Fruit fly (Drosophila melanogaster) whole organism, larva: ENCODE data around the gene CG10616.

Experiments
- noc ChIP-seq: fragments of 200-800 bp; sonication (Bioruptor generic); optimal IDR thresholded peaks from 3 replicates; lab custom pipeline; 2019; ENCODE audit warnings: missing biosample characterization, mild to moderate bottlenecking, missing genetic modification characterization, moderate library complexity

Gene CG10616

DNA sequence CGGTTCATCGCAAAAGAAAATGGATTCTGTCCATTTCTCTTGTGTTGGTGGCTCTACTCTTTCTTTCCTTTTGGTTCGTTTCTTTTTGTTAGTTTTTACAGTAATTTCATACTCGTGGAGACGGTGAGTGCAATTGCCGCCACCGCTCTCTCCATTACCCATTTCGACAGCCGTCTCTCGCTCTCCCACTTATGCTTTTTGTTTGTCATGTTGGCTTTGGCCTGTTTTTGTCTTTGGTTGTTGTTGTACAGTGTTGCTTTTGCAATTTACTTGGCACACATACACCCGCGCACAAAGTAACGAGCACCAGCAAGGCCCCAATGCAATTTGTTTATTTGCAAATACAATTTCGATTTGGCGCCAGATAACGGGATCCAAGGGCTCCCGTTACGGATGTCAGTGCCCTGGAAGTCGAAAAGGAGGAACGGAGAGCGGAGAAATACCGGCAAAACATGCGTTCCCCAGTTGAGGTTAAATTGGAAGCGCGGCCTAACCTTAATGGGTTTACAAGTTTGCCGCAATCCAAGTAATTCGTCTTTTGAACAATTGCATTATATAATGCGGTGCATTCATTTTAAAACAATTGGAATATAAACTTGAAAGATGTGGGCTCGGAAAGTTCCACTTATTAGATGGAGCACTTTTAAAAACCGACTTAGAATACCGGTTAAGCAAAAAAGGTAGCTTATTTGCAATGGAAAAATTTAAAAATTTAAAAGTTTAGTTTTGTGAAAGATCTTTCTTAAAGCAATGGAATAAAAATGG, 44.3 kb downstream of the CG10616 start:
- TF ChIP-seq noc: no peak

DNA sequence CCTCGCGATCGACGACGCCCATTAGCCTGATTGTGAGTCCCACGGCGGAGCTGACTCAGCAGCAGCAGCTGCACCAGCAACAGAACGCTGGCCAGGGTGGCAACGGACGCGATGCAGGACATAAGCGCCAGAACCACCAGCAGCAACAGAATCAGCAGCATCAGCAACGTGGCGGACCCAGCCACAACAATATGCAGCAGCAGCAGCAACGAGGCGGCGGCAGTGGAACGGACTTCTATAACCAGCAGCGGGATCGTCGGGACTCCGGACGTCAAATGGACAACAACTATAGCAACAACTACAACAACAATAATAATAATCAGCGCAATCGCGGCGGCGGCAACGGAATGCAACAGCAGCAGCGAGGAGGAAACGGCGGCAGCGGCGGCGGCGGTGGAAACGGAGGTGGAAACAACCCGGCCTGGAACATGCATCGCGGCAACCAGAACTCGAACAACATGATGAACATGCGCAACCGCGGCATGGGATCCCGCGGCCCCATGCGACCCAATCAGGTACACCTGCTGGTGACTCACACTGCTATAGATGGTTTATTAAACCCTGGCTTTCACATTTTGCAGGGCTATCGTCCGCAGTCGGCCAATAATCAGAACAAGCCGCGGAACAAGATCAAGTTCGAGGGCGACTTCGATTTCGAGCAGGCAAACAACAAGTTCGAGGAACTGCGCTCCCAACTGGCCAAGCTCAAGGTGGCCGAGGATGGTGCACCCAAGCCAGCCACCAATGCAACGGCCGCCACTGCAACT, 46.1 kb downstream of the CG10616 start:
- TF ChIP-seq noc: no peak

DNA sequence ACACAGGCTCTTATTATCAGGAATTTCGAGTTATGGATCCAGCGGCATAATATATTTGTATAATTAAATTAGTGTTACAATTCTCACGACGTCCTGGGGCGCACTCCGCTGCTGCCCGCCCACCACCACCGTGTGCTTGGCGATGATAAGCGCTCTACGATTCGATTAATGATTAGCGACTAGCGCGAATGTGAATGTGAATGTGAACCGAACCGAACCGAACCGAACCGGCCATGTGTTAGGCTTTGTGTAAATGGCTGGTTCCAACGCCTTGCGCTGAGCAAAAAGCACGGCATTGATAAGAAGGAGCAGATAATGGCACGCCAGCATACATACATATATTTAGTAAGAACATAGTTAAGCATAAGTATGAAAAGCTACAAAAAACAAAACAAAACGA, 47.8 kb downstream of the CG10616 start:
- no peak for TF ChIP-seq noc

- peak; percentile 94 for TF ChIP-seq noc
Measured at dm6 chr3L:12523941-12524340, 52.4 kb downstream of the CG10616 start, which contains the start of the genes ver and Gcn5. Gene ver (plus strand): TSS chr3L:12523987. Gene Gcn5 (minus strand): TSS chr3L:12524014.
